Worm (Caenorhabditis elegans): Measurements from ENCODE around the gene acd-4.
A peak's percentile ranks its signal among the peaks of the same experiment; 100 is the strongest.

acd-4 gene

ce11 chrV:8609776-8610529 is 28.1 kb upstream of the acd-4 start:
- TF ChIP-seq fos-1 (tag; optimal IDR thresholded peaks at IDR 0.05), result peak; percentile 7
- peak; percentile 10 for TF ChIP-seq F13H6.1 (tag; optimal IDR thresholded peaks at IDR 0.05)
- peak in 1 of 2 experiments; percentile 16 for TF ChIP-seq mdl-1 (tag; optimal IDR thresholded peaks at IDR 0.05)
- TF ChIP-seq nhr-129 (tag; optimal IDR thresholded peaks at IDR 0.05), result peak; percentile 45
- TF ChIP-seq mbf-1 (tag; optimal IDR thresholded peaks at IDR 0.05), result no peak
- TF ChIP-seq aly-2 (tag; optimal IDR thresholded peaks at IDR 0.05), result no peak
- peak; percentile 50 for TF ChIP-seq nhr-21 (tag; optimal IDR thresholded peaks at IDR 0.05)
- peak; percentile 17 for TF ChIP-seq unc-55 (GFP tag; optimal IDR thresholded peaks at IDR 0.05)

- TF ChIP-seq sma-3 (GFP tag; optimal IDR thresholded peaks at IDR 0.05) (peak; percentile 29), ama-1 (optimal IDR thresholded peaks at IDR 0.05) (peak; percentile 55), sma-9 (GFP tag; optimal IDR thresholded peaks at IDR 0.05) (peak; percentile 70), sma-9 (tag; optimal IDR thresholded peaks at IDR 0.05) (no peak), R02D3.7 (tag; optimal IDR thresholded peaks at IDR 0.05) (no peak), unc-62 (GFP tag; optimal IDR thresholded peaks at IDR 0.05) (no peak), nhr-12 (tag; optimal IDR thresholded peaks at IDR 0.05) (no peak), C34F6.9 (tag; optimal IDR thresholded peaks at IDR 0.05) (peak; percentile 45), lsy-2 (tag; optimal IDR thresholded peaks at IDR 0.05) (peak in 1 of 2 experiments; percentile 22), nhr-129 (tag; optimal IDR thresholded peaks at IDR 0.05) (peak; percentile 46), mdl-1 (tag; optimal IDR thresholded peaks at IDR 0.05) (peak in 1 of 2 experiments; percentile 34), sem-4 (tag; optimal IDR thresholded peaks at IDR 0.05) (peak; percentile 28), blmp-1 (tag; optimal IDR thresholded peaks at IDR 0.05; ENCODE audit: insufficient read depth) (peak; percentile 98), aly-2 (tag; optimal IDR thresholded peaks at IDR 0.05) (no peak), F13H6.1 (tag; optimal IDR thresholded peaks at IDR 0.05) (peak; percentile 7), nhr-21 (tag; optimal IDR thresholded peaks at IDR 0.05) (peak; percentile 44), fos-1 (tag; optimal IDR thresholded peaks at IDR 0.05) (peak; percentile 43), lin-39 (tag; optimal IDR thresholded peaks at IDR 0.05) (no peak), lin-11 (tag; optimal IDR thresholded peaks at IDR 0.05) (no peak), nhr-25 (tag; optimal IDR thresholded peaks at IDR 0.05) (peak; percentile 79)
These were observed 27.2 kb upstream of the acd-4 start, which contains the start of gene fip-4 for ce11 chrV:8610633-8611404. TSS of gene fip-4 (minus strand) at chrV:8611268.

ce11 chrV:8615711-8616110 is 22.3 kb upstream of the acd-4 start:
- TF ChIP-seq mbf-1 (tag; optimal IDR thresholded peaks at IDR 0.05), result no peak
- TF ChIP-seq Y55F3AM.14 (GFP tag; optimal IDR thresholded peaks at IDR 0.05), result no peak
- no peak for TF ChIP-seq gmeb-1 (tag; optimal IDR thresholded peaks at IDR 0.05)
- TF ChIP-seq egl-27 (tag; optimal IDR thresholded peaks at IDR 0.05), result no peak
- TF ChIP-seq zag-1 (tag; optimal IDR thresholded peaks at IDR 0.05), result no peak
- TF ChIP-seq lin-39 (tag; optimal IDR thresholded peaks at IDR 0.05), result no peak

- TF ChIP-seq ama-1 (optimal IDR thresholded peaks at IDR 0.05) (no peak), unc-39 (tag; optimal IDR thresholded peaks at IDR 0.05) (no peak), gmeb-1 (tag; optimal IDR thresholded peaks at IDR 0.05) (no peak), sma-9 (GFP tag; optimal IDR thresholded peaks at IDR 0.05) (peak; percentile 39), sma-9 (tag; optimal IDR thresholded peaks at IDR 0.05) (no peak)
These were observed 19.3 kb upstream of the acd-4 start, which contains the start of gene grd-5 for ce11 chrV:8618738-8619137. TSS of gene grd-5 (plus strand) at chrV:8619032.

- no peak for TF ChIP-seq ztf-11 (tag; optimal IDR thresholded peaks at IDR 0.05)
- no peak for TF ChIP-seq nhr-25 (tag; optimal IDR thresholded peaks at IDR 0.05)
- TF ChIP-seq ztf-1 (GFP tag; conservative IDR thresholded peaks at IDR 0.05), result no peak
- TF ChIP-seq mab-5 (tag; optimal IDR thresholded peaks at IDR 0.05), result no peak
- no peak for TF ChIP-seq lin-11 (tag; optimal IDR thresholded peaks at IDR 0.05)
- TF ChIP-seq nhr-23 (tag; optimal IDR thresholded peaks at IDR 0.05), result no peak
- TF ChIP-seq blmp-1 (tag; optimal IDR thresholded peaks at IDR 0.05; ENCODE audit: insufficient read depth), result no peak
- no peak for TF ChIP-seq elt-3 (tag; optimal IDR thresholded peaks at IDR 0.05)
- no peak for TF ChIP-seq nhr-129 (tag; optimal IDR thresholded peaks at IDR 0.05)
- TF ChIP-seq nhr-21 (tag; optimal IDR thresholded peaks at IDR 0.05), result no peak
- TF ChIP-seq R02D3.7 (tag; optimal IDR thresholded peaks at IDR 0.05), result no peak
- no peak for TF ChIP-seq alr-1 (tag; optimal IDR thresholded peaks at IDR 0.05)
- TF ChIP-seq sem-4 (tag; optimal IDR thresholded peaks at IDR 0.05), result no peak
These were observed 16.8 kb upstream of the acd-4 start, which contains the start of gene idpc-2 for ce11 chrV:8621213-8621612. TSS of gene idpc-2 (minus strand) at chrV:8621313.
